2 worm cellular contexts compared by ENCODE assay signal in genomic region chrII:13935907-13936306, ce11.
TF ChIP-seq lines count a peak whose summit lies in the region.

No protein-coding gene starts in this region.

TF ChIP-seq in whole organism, L1 larva, 84 proteins besides CTCF, POLR2A, EP300 and RAD21:
- no peak for TF ChIP-seq C16A3.4 (tag; optimal IDR thresholded peaks at IDR 0.05; lab: Kevin White, UChicago)
- TF ChIP-seq sptf-1 (tag; optimal IDR thresholded peaks at IDR 0.05; lab: Kevin White, UChicago) = no peak
- TF ChIP-seq sup-37 (GFP tag; optimal IDR thresholded peaks at IDR 0.05; lab: Kevin White, UChicago) = no peak
- peak; percentile 17 for TF ChIP-seq egl-13 (tag; optimal IDR thresholded peaks at IDR 0.05; lab: Kevin White, UChicago)
- TF ChIP-seq efl-1 (optimal IDR thresholded peaks at IDR 0.05; lab: Kevin White, UChicago) = no peak
- peak in 1 of 2 experiments; percentile 78 for TF ChIP-seq efl-1 (GFP tag; optimal IDR thresholded peaks at IDR 0.05 in 1 of 2; lab: Kevin White, UChicago)
- TF ChIP-seq nhr-47 (tag; optimal IDR thresholded peaks at IDR 0.05; lab: Kevin White, UChicago) = no peak
- no peak for TF ChIP-seq lsy-2 (tag; optimal IDR thresholded peaks at IDR 0.05; lab: Kevin White, UChicago)
- TF ChIP-seq lin-14 (GFP tag; optimal IDR thresholded peaks at IDR 0.05; lab: Kevin White, UChicago) = peak; percentile 55
- no peak for TF ChIP-seq skn-1 (tag; optimal IDR thresholded peaks at IDR 0.05; lab: Kevin White, UChicago)
- peak; percentile 52 for TF ChIP-seq ceh-8 (GFP tag; optimal IDR thresholded peaks at IDR 0.05; lab: Kevin White, UChicago)

TF ChIP-seq in whole organism, L4 larva, 104 proteins besides CTCF, POLR2A, EP300 and RAD21:
- TF ChIP-seq aha-1 (tag; lab: Kevin White, UChicago) (peak; percentile 90), unc-62 (GFP tag; optimal IDR thresholded peaks at IDR 0.05 in 1 of 2; lab: Kevin White, UChicago) (peak in 1 of 2 experiments; percentile 23), unc-62 (tag; optimal IDR thresholded peaks at IDR 0.05; lab: Kevin White, UChicago) (no peak), hlh-30 (tag; optimal IDR thresholded peaks at IDR 0.05; lab: Kevin White, UChicago; ENCODE audit: insufficient read depth) (no peak), php-3 (GFP tag; IDR thresholded peaks at IDR 0.05; lab: Robert Waterston, UW) (no peak), lsy-2 (tag; optimal IDR thresholded peaks at IDR 0.05; lab: Kevin White, UChicago) (no peak), mdt-29 (GFP tag; IDR thresholded peaks at IDR 0.05; lab: Robert Waterston, UW) (no peak), nhr-10 (tag; optimal IDR thresholded peaks at IDR 0.05; lab: Kevin White, UChicago) (no peak), lin-29 (GFP tag; IDR thresholded peaks at IDR 0.05; lab: Robert Waterston, UW) (no peak), unc-39 (tag; optimal IDR thresholded peaks at IDR 0.05; lab: Kevin White, UChicago) (no peak), nhr-77 (tag; optimal IDR thresholded peaks at IDR 0.05; lab: Kevin White, UChicago) (no peak)

Comparison
In these comparisons a context has a peak if more than half of its experiments do, and no peak if none do; other contexts are left out.
1. Of the 29 proteins assayed by ChIP-seq in both whole organism, L4 larva and whole organism, L1 larva: peak only in whole organism, L4 larva: aha-1; only in whole organism, L1 larva: none; in both: none; in neither: 27; mixed calls (peak in some experiments, not most) for 1.